Worm (Caenorhabditis elegans) whole organism, L4/young adult: Measurements from ENCODE around the gene K09A11.1.

Experiments used
- W03F9.2 ChIP-seq: fragments of 150-350 bp; optimal IDR thresholded peaks from 2 replicates; lab custom pipeline; 2014; ENCODE audit warnings: missing biosample characterization, missing genetic modification characterization
- dao-5 ChIP-seq: sonication (generic microtip); optimal IDR thresholded peaks from 2 replicates; lab custom pipeline; 2016; ENCODE audit warnings: missing genotype, missing genetic modification characterization, moderate library complexity, missing compliant biosample characterization
- him-1 ChIP-seq: sonication (generic microtip); optimal IDR thresholded peaks from 2 replicates; lab custom pipeline; 2016; ENCODE audit warnings: missing genotype, missing genetic modification reagents, missing genetic modification characterization, missing compliant biosample characterization

The K09A11.1 gene

ce11 chrX:13306869-13307446 is 44.7 kb downstream of the K09A11.1 start:
- TF ChIP-seq him-1 (tag; lab: Kevin White, UChicago): peak; percentile 89
- peak; percentile 80 for TF ChIP-seq W03F9.2 (tag; lab: Kevin White, UChicago)
- peak; percentile 93 for TF ChIP-seq dao-5

- TF ChIP-seq W03F9.2 (tag; lab: Kevin White, UChicago): no peak
- no peak for TF ChIP-seq him-1 (tag; lab: Kevin White, UChicago)
- no peak for TF ChIP-seq dao-5
Observed at ce11 chrX:13307852-13308251, 45.6 kb downstream of the K09A11.1 start.

- TF ChIP-seq dao-5 (no peak), W03F9.2 (tag; lab: Kevin White, UChicago) (no peak), him-1 (tag; lab: Kevin White, UChicago) (no peak)
Observed at ce11 chrX:13308745-13309144, 46.5 kb downstream of the K09A11.1 start, which contains the start of gene srxa-8. Gene srxa-8 (minus strand): TSS chrX:13308845.

ce11 chrX:13310763-13311162 is 48.5 kb downstream of the K09A11.1 start:
- TF ChIP-seq dao-5 (no peak), him-1 (tag; lab: Kevin White, UChicago) (no peak), W03F9.2 (tag; lab: Kevin White, UChicago) (no peak)

ce11 chrX:13311641-13312423 is 49.5 kb downstream of the K09A11.1 start, which contains the start of gene F46G10.1:
Gene F46G10.1 (minus strand): TSS chrX:13311755.
- TF ChIP-seq dao-5: no peak
- TF ChIP-seq W03F9.2 (tag; lab: Kevin White, UChicago): no peak
- no peak for TF ChIP-seq him-1 (tag; lab: Kevin White, UChicago)
